Fruit fly (Drosophila melanogaster) whole organism, embryonic: Measurements from ENCODE around the gene RpL35A.

ENCODE experiments used
- Atf-2 ChIP-seq: fragments of 200-800 bp; sonication (Bioruptor generic); optimal IDR thresholded peaks from 2 replicates; lab custom pipeline; 2016; ENCODE audit warnings: missing biosample characterization, missing genetic modification characterization
- BEAF-32 ChIP-seq: fragments of 200-800 bp; sonication (Bioruptor generic); optimal IDR thresholded peaks from 3 replicates; lab custom pipeline; 2017; ENCODE audit warnings: missing biosample characterization, missing genetic modification characterization, mild to moderate bottlenecking, moderate library complexity, missing genetic modification reagents
- CG1024 ChIP-seq: fragments of 200-800 bp; sonication (Bioruptor generic); IDR thresholded peaks from 2 replicates; pipeline ENCODE4 v1.3.6; 2022; ENCODE audit warnings: missing biosample characterization, missing genetic modification characterization
- CG10366 ChIP-seq: fragments of 200-800 bp; sonication (Bioruptor generic); IDR thresholded peaks from 2 replicates; pipeline ENCODE4 v1.3.6; 2022; ENCODE audit warnings: missing biosample characterization, missing genetic modification characterization
- CG12219 ChIP-seq: fragments of 200-800 bp; sonication (Bioruptor generic); optimal IDR thresholded peaks from 3 replicates; lab custom pipeline; 2018; ENCODE audit warnings: missing biosample characterization, mild to moderate bottlenecking, missing genetic modification characterization
- CG14860 ChIP-seq: fragments of 200-800 bp; sonication (Bioruptor generic); IDR thresholded peaks from 3 replicates; pipeline ENCODE4 v1.3.6; 2022; ENCODE audit warnings: missing biosample characterization, missing genetic modification characterization; ENCODE audit not compliant: partially characterized antibody
- CG1529 ChIP-seq: fragments of 200-800 bp; sonication (Bioruptor generic); optimal IDR thresholded peaks from 3 replicates; lab custom pipeline; 2018; ENCODE audit warnings: missing biosample characterization, missing genetic modification characterization
- CG15696 ChIP-seq: fragments of 200-800 bp; sonication (Bioruptor generic); optimal IDR thresholded peaks from 2 replicates; lab custom pipeline; 2019; ENCODE audit warnings: missing biosample characterization, mild to moderate bottlenecking, missing genetic modification characterization, moderate library complexity
- CG16813 ChIP-seq: fragments of 200-800 bp; sonication (Bioruptor generic); IDR thresholded peaks from 3 replicates; pipeline ENCODE4 v1.3.6; 2022; ENCODE audit warnings: missing biosample characterization, missing genetic modification characterization; ENCODE audit not compliant: partially characterized antibody
- CG18011 ChIP-seq: fragments of 200-800 bp; sonication (Bioruptor generic); optimal IDR thresholded peaks from 2 replicates; lab custom pipeline; 2017; ENCODE audit warnings: missing biosample characterization, missing genetic modification characterization, mild to moderate bottlenecking, moderate library complexity, missing genotype
- CG2120 ChIP-seq: fragments of 200-800 bp; sonication (Bioruptor generic); optimal IDR thresholded peaks from 3 replicates; lab custom pipeline; 2016; ENCODE audit warnings: missing biosample characterization, missing genetic modification characterization
- CG3281 ChIP-seq: fragments of 200-800 bp; sonication (Bioruptor generic); optimal IDR thresholded peaks from 3 replicates; lab custom pipeline; 2017; ENCODE audit warnings: missing biosample characterization, mild to moderate bottlenecking, missing genetic modification characterization
- CG4424 ChIP-seq: fragments of 200-800 bp; sonication (Bioruptor generic); optimal IDR thresholded peaks from 3 replicates; lab custom pipeline; 2016; ENCODE audit warnings: missing biosample characterization, missing genetic modification characterization
- CG4617 ChIP-seq: fragments of 200-800 bp; sonication (Bioruptor generic); optimal IDR thresholded peaks from 3 replicates; lab custom pipeline; 2016; ENCODE audit warnings: missing biosample characterization, missing genetic modification characterization, borderline replicate concordance
- CG4820 ChIP-seq: fragments of 200-800 bp; sonication (Bioruptor generic); optimal IDR thresholded peaks from 3 replicates; lab custom pipeline; 2016; ENCODE audit warnings: missing biosample characterization, missing genetic modification characterization
- CG5953 ChIP-seq: fragments of 200-800 bp; sonication (Bioruptor generic); IDR thresholded peaks from 2 replicates; pipeline ENCODE4 v1.3.6; 2022; ENCODE audit warnings: missing biosample characterization, missing genetic modification characterization
- CG6765 ChIP-seq: fragments of 200-800 bp; sonication (Bioruptor generic); optimal IDR thresholded peaks from 3 replicates; lab custom pipeline; 2017; ENCODE audit warnings: missing biosample characterization, mild to moderate bottlenecking, missing genetic modification characterization
- CG6791 ChIP-seq: fragments of 200-800 bp; sonication (Bioruptor generic); IDR thresholded peaks from 3 replicates; pipeline ENCODE4 v1.3.6; 2022; ENCODE audit warnings: missing biosample characterization, missing genetic modification characterization; ENCODE audit not compliant: partially characterized antibody
- CG7963 ChIP-seq: fragments of 200-800 bp; sonication (Bioruptor generic); IDR thresholded peaks from 3 replicates; pipeline ENCODE4 v1.3.6; 2022; ENCODE audit warnings: missing biosample characterization, missing genetic modification characterization; ENCODE audit not compliant: partially characterized antibody
- CG8944 ChIP-seq: fragments of 200-800 bp; sonication (Bioruptor generic); optimal IDR thresholded peaks from 3 replicates; lab custom pipeline; 2016; ENCODE audit warnings: missing biosample characterization, missing genetic modification characterization
- Dbx ChIP-seq: fragments of 200-800 bp; sonication (Bioruptor generic); IDR thresholded peaks from 3 replicates; pipeline ENCODE4 v1.3.6; 2022; ENCODE audit warnings: missing biosample characterization, missing genetic modification characterization
- E2f2 ChIP-seq: fragments of 200-800 bp; sonication (Bioruptor generic); IDR thresholded peaks from 2 replicates; pipeline ENCODE4 v1.3.6; 2022; ENCODE audit warnings: missing biosample characterization, missing genetic modification characterization
- Hand ChIP-seq: fragments of 200-800 bp; sonication (Bioruptor generic); optimal IDR thresholded peaks from 2 replicates; lab custom pipeline; 2017; ENCODE audit warnings: mild to moderate bottlenecking, missing biosample characterization, missing genetic modification reagents, missing genetic modification characterization
- Hey ChIP-seq: fragments of 200-800 bp; sonication (Bioruptor generic); optimal IDR thresholded peaks from 3 replicates; lab custom pipeline; 2018; ENCODE audit warnings: missing biosample characterization, mild to moderate bottlenecking, missing genetic modification characterization
- Lhr ChIP-seq: fragments of 200-800 bp; sonication (Bioruptor generic); optimal IDR thresholded peaks from 3 replicates; lab custom pipeline; 2017; ENCODE audit warnings: mild to moderate bottlenecking, missing biosample characterization, missing genetic modification reagents, missing genetic modification characterization
- Max ChIP-seq: fragments of 200-800 bp; sonication (Bioruptor generic); optimal IDR thresholded peaks from 2 replicates; lab custom pipeline; 2016; ENCODE audit warnings: missing biosample characterization, mild to moderate bottlenecking, missing genetic modification characterization
- Meics ChIP-seq: fragments of 200-800 bp; sonication (Bioruptor generic); optimal IDR thresholded peaks from 2 replicates; lab custom pipeline; 2017; ENCODE audit warnings: missing biosample characterization, mild to moderate bottlenecking, missing genetic modification characterization
- NC2β ChIP-seq: fragments of 200-800 bp; sonication (Bioruptor generic); optimal IDR thresholded peaks from 2 replicates; lab custom pipeline; 2016; ENCODE audit warnings: missing biosample characterization, missing genetic modification characterization
- Nf-YA ChIP-seq: fragments of 200-800 bp; sonication (Bioruptor generic); IDR thresholded peaks from 2 replicates; pipeline ENCODE4 v1.3.6; 2022; ENCODE audit warnings: missing biosample characterization, missing genetic modification characterization
- Sin3A ChIP-seq: fragments of >200 bp; optimal IDR thresholded peaks from 2 replicates; lab custom pipeline; 2018
- Spps ChIP-seq: fragments of 200-800 bp; sonication (Bioruptor generic); optimal IDR thresholded peaks from 2 replicates; lab custom pipeline; 2018; ENCODE audit warnings: missing biosample characterization, mild to moderate bottlenecking, missing genetic modification characterization
- Taf1 ChIP-seq: fragments of 200-800 bp; sonication (Bioruptor generic); IDR thresholded peaks from 2 replicates; pipeline ENCODE4 v1.3.6; 2022; ENCODE audit warnings: missing biosample characterization, missing genetic modification characterization
- amos ChIP-seq: fragments of 200-800 bp; sonication (Bioruptor generic); IDR thresholded peaks from 2 replicates; pipeline ENCODE4 v1.3.6; 2022; ENCODE audit warnings: missing biosample characterization, missing genetic modification characterization; ENCODE audit not compliant: partially characterized antibody
- az2 ChIP-seq: fragments of 200-800 bp; sonication (Bioruptor generic); optimal IDR thresholded peaks from 3 replicates; lab custom pipeline; 2016; ENCODE audit warnings: missing biosample characterization, missing genetic modification characterization
- dati ChIP-seq: fragments of 200-800 bp; sonication (Bioruptor generic); IDR thresholded peaks from 2 replicates; pipeline ENCODE4 v1.3.6; 2022; ENCODE audit warnings: missing biosample characterization, missing genetic modification characterization
- gfzf ChIP-seq: fragments of 200-800 bp; sonication (Bioruptor generic); optimal IDR thresholded peaks from 2 replicates; lab custom pipeline; 2016; ENCODE audit warnings: missing biosample characterization, mild to moderate bottlenecking, missing genetic modification characterization, moderate library complexity
- gsb-n ChIP-seq: fragments of 200-800 bp; sonication (Bioruptor generic); optimal IDR thresholded peaks from 3 replicates; lab custom pipeline; 2018; ENCODE audit warnings: missing biosample characterization, mild to moderate bottlenecking, missing genetic modification characterization
- hb ChIP-seq: fragments of 200-800 bp; sonication (Bioruptor generic); IDR thresholded peaks from 3 replicates; pipeline ENCODE4 v1.3.6; 2022; ENCODE audit warnings: missing biosample characterization, missing genetic modification characterization; ENCODE audit not compliant: partially characterized antibody
- onecut ChIP-seq: fragments of 200-800 bp; sonication (Bioruptor generic); IDR thresholded peaks from 2 replicates; pipeline ENCODE4 v1.3.6; 2022; ENCODE audit warnings: missing biosample characterization, missing genetic modification characterization
- org-1 ChIP-seq: fragments of 200-800 bp; sonication (Bioruptor generic); optimal IDR thresholded peaks from 2 replicates; lab custom pipeline; 2017; ENCODE audit warnings: missing biosample characterization, missing genetic modification characterization
- sens-2 ChIP-seq: fragments of 200-800 bp; sonication (Bioruptor generic); IDR thresholded peaks from 2 replicates; pipeline ENCODE4 v1.3.6; 2022; ENCODE audit warnings: missing biosample characterization, missing genetic modification characterization
- sim ChIP-seq: fragments of 200-800 bp; sonication (Bioruptor generic); IDR thresholded peaks from 2 replicates; pipeline ENCODE4 v1.3.6; 2022; ENCODE audit warnings: missing biosample characterization, missing genetic modification characterization
- sqz ChIP-seq: fragments of 200-800 bp; sonication (Bioruptor generic); optimal IDR thresholded peaks from 3 replicates; lab custom pipeline; 2018; ENCODE audit warnings: missing biosample characterization, mild to moderate bottlenecking, missing genetic modification characterization
- ssp ChIP-seq: fragments of 200-800 bp; sonication (Bioruptor generic); IDR thresholded peaks from 2 replicates; pipeline ENCODE4 v1.3.6; 2022; ENCODE audit warnings: missing biosample characterization, missing genetic modification characterization
- stwl ChIP-seq: fragments of 200-800 bp; sonication (Bioruptor generic); optimal IDR thresholded peaks from 3 replicates; lab custom pipeline; 2018; ENCODE audit warnings: missing biosample characterization, mild to moderate bottlenecking, missing genetic modification characterization, moderate library complexity
- tll ChIP-seq, 2 experiments: fragments of 200-800 bp in 1 of 2; fragments of >200 bp in 1 of 2; sonication (Bioruptor generic) in 1 of 2; optimal IDR thresholded peaks; 2 replicates each; lab custom pipeline; 2017 to 2019; ENCODE audit warnings: missing biosample characterization in 2 of 2, missing genetic modification characterization in 2 of 2, mild to moderate bottlenecking in 1 of 2, moderate library complexity in 1 of 2
- tup ChIP-seq: fragments of 200-800 bp; sonication (Bioruptor generic); optimal IDR thresholded peaks from 2 replicates; lab custom pipeline; 2016; ENCODE audit warnings: missing biosample characterization, mild to moderate bottlenecking, missing genetic modification characterization, moderate library complexity
- unpg ChIP-seq: fragments of 200-800 bp; sonication (Bioruptor generic); optimal IDR thresholded peaks from 3 replicates; lab custom pipeline; 2018; ENCODE audit warnings: missing biosample characterization, mild to moderate bottlenecking, missing genetic modification characterization, moderate library complexity
- wek ChIP-seq: fragments of 200-800 bp; sonication (Bioruptor generic); optimal IDR thresholded peaks from 3 replicates; lab custom pipeline; 2018; ENCODE audit warnings: missing biosample characterization, mild to moderate bottlenecking, missing genetic modification characterization, moderate library complexity
- zen ChIP-seq: fragments of 200-800 bp; sonication (Bioruptor generic); optimal IDR thresholded peaks from 3 replicates; lab custom pipeline; 2018; ENCODE audit warnings: missing biosample characterization, mild to moderate bottlenecking, missing genetic modification characterization, moderate library complexity

The RpL35A gene

DNA sequence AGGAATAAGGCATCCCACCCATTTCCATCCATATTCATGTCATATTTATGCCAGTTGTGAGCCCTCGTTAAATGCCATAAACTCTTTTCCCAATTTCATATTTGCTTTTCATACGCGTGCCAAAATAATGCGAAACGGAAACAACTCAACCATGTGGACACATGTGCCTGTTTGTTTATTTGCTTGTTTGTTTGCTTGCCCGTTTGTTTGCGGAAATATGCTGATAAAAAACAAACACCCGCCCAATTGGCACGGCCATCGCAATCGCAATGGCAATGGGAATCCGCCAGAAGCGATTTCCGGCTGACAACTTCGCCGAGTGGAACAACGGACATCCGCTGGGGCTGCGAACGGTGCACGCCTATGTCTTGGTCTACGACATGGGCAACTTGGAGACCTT is 12.6 kb downstream of the RpL35A start (continued):
- TF ChIP-seq Dbx (GFP tag; lab: Robert Waterston, UW) = peak; percentile 37; the same call in 1 of the 3 replicates
- no peak for TF ChIP-seq CG4424 (GFP tag; lab: Kevin White, UChicago)
- TF ChIP-seq CG6765 (GFP tag; lab: Kevin White, UChicago) = no peak
- TF ChIP-seq Atf-2 = no peak
- TF ChIP-seq hb (GFP tag; lab: Robert Waterston, UW) = no peak
- no peak for TF ChIP-seq unpg (GFP tag; lab: Kevin White, UChicago)
- no peak for TF ChIP-seq Spps (tag; lab: Kevin White, UChicago)
- no peak for TF ChIP-seq Max (GFP tag; lab: Kevin White, UChicago)
- no peak for TF ChIP-seq ssp (GFP tag; lab: Robert Waterston, UW)
- TF ChIP-seq az2 (GFP tag; lab: Kevin White, UChicago) = no peak
- TF ChIP-seq CG1529 = no peak
- TF ChIP-seq dati (GFP tag; lab: Robert Waterston, UW) = no peak
- TF ChIP-seq CG15696 (tag; lab: Kevin White, UChicago) = no peak
- no peak for TF ChIP-seq tup (GFP tag; lab: Kevin White, UChicago)
- TF ChIP-seq CG12219 (GFP tag; lab: Kevin White, UChicago) = no peak
- TF ChIP-seq CG5953 (GFP tag; lab: Robert Waterston, UW) = no peak
- no peak for TF ChIP-seq onecut
- TF ChIP-seq Taf1 (GFP tag; lab: Robert Waterston, UW) = no peak
- no peak for TF ChIP-seq CG14860 (GFP tag; lab: Robert Waterston, UW)
- peak; percentile 16 for TF ChIP-seq CG3281 (GFP tag; lab: Kevin White, UChicago)
- no peak for TF ChIP-seq tll (GFP tag; optimal IDR thresholded peaks at IDR 0.05; lab: Kevin White, UChicago)
- no peak for TF ChIP-seq Hey (tag; lab: Kevin White, UChicago)
- TF ChIP-seq CG2120 = peak; percentile 26
- TF ChIP-seq CG8944 (GFP tag; lab: Kevin White, UChicago) = no peak
- TF ChIP-seq CG10366 (GFP tag; lab: Robert Waterston, UW) = no peak
- TF ChIP-seq wek (GFP tag; lab: Kevin White, UChicago) = no peak
- no peak for TF ChIP-seq sens-2 (GFP tag; lab: Robert Waterston, UW)
- TF ChIP-seq CG1024 (GFP tag; lab: Robert Waterston, UW) = no peak

DNA sequence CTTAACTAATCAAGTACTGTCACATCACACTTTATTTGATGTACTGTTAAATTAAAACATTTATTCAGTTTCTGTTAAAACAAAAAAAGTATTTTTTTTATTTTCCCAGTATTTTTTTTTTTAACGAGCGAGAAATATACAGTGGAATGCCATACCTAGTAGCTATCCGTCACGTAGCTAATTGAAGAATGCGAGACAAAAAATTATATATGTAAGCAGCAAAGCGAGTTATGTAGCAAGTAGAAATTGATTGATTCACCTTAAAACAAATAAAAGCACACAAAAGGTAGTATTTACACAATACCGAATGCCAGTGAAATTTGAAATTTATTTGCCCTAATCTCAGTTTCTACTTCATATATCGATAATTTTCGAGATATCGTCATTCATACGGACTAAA is 28.2 kb downstream of the RpL35A start:
- peak; percentile 14 for TF ChIP-seq CG4820 (GFP tag; lab: Kevin White, UChicago)
- TF ChIP-seq E2f2 (GFP tag; lab: Robert Waterston, UW) = no peak; the same call in 1 of the 2 replicates
- peak; percentile 82 for TF ChIP-seq sqz (GFP tag; lab: Kevin White, UChicago)
- peak; percentile 100 for TF ChIP-seq stwl
- TF ChIP-seq org-1 (GFP tag; lab: Kevin White, UChicago) = no peak
- TF ChIP-seq CG15696 (tag; lab: Kevin White, UChicago) = peak; percentile 34
- no peak for TF ChIP-seq NC2β (GFP tag; lab: Kevin White, UChicago)
- TF ChIP-seq CG18011 = peak; percentile 98
- TF ChIP-seq Sin3A = no peak
- peak; percentile 43 for TF ChIP-seq CG16813
- peak; percentile 17 for TF ChIP-seq CG4617 (GFP tag; lab: Kevin White, UChicago)
- TF ChIP-seq CG7963 (GFP tag; lab: Robert Waterston, UW) = no peak
- peak; percentile 54 for TF ChIP-seq gfzf (GFP tag; lab: Kevin White, UChicago)
- TF ChIP-seq Hand (GFP tag; lab: Kevin White, UChicago) = no peak
- TF ChIP-seq BEAF-32 (GFP tag; lab: Kevin White, UChicago) = peak; percentile 22
- TF ChIP-seq Nf-YA = no peak
- TF ChIP-seq amos (GFP tag; lab: Robert Waterston, UW) = peak; percentile 48; the same call in 1 of the 2 replicates
- peak; percentile 19 for TF ChIP-seq gsb-n
- TF ChIP-seq CG6791 = peak; percentile 54; the same call in 2 of the 3 replicates
- TF ChIP-seq sim = no peak
- TF ChIP-seq zen = peak; percentile 87
- TF ChIP-seq Meics (GFP tag; lab: Kevin White, UChicago) = no peak
- peak; percentile 28 for TF ChIP-seq Lhr (GFP tag; lab: Kevin White, UChicago)
